Fruit fly (Drosophila melanogaster) whole organism: ENCODE results near the gene Rbp9.

ENCODE experiments used
- CG8478 ChIP-seq: fragments of >200 bp; optimal IDR thresholded peaks from 2 replicates; lab custom pipeline; 2018; ENCODE audit warnings: inconsistent platforms
- Dll ChIP-seq: fragments of >200 bp; optimal IDR thresholded peaks from 2 replicates; lab custom pipeline; 2017
- EcR ChIP-seq, 2 experiments: fragments of >200 bp; optimal IDR thresholded peaks; 2 replicates each; lab custom pipeline; 2017; ENCODE audit warnings: missing biosample characterization in 2 of 2, missing genetic modification characterization in 2 of 2, missing genetic modification reagents in 2 of 2
- pan ChIP-seq: fragments of >200 bp; optimal IDR thresholded peaks from 2 replicates; lab custom pipeline; 2017
- psq ChIP-seq: fragments of >200 bp; optimal IDR thresholded peaks from 2 replicates; lab custom pipeline; 2017
- usp ChIP-seq: fragments of >200 bp; optimal IDR thresholded peaks from 2 replicates; lab custom pipeline; 2017; ENCODE audit warnings: missing biosample characterization, missing genetic modification characterization, mixed read lengths

Gene Rbp9

DNA sequence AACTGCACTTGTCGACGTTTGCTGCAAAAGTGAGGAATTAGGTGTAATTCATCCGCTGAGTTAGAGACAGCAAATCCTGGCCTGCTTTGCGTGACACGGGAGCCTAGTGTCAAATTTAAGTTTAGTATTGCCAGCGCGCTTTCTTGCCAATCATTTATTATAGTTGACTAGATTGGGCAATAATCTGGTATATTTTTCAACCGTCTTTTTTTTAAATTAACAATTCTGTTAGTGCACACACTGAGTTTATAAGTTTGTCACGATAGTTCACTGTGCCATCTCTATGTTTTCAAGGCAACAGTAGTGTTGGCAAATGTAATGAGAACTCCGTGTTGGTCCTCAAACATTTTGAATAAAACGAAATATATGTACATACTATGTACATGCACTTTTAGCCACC is 22.3 kb downstream of the Rbp9 start, which contains the start of the genes CG9641 and CG3165:
Gene CG9641, minus strand, starts transcription at position 34 of the 400 bp plus-strand sequence.
Gene CG3165, plus strand, starts transcription at position 294 of the 400 bp plus-strand sequence.
- TF ChIP-seq psq (no peak), usp (GFP tag; lab: Kevin White, UChicago) (no peak), CG8478 (lab: Kevin White, UChicago) (no peak), Dll (lab: Kevin White, UChicago) (no peak), EcR (GFP tag; optimal IDR thresholded peaks at IDR 0.05; lab: Kevin White, UChicago) (no peak), pan (lab: Kevin White, UChicago) (no peak)

DNA sequence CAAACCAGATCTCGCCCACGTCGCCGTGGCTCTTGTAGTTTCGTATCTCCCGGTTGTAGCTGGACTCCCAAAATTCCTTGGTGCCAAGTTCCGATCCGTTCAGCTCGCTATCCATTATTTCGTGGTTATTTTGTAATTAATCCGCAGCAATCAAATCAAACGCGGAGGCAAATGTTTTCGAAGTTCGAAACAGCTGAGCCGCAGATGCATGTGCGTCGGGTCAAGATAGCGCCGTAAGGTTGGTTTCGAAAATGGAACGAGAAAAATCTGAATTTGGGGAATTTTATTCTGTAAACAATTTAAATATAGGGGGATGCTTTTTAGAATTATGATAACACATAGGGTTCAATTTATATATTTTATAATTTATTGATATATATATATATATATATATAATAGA is 24.5 kb downstream of the Rbp9 start, which contains the start of gene CG9643:
Gene CG9643, minus strand, starts transcription at position 198 of the 400 bp plus-strand sequence.
- no peak for TF ChIP-seq CG8478 (lab: Kevin White, UChicago)
- TF ChIP-seq psq = no peak
- no peak for TF ChIP-seq Dll (lab: Kevin White, UChicago)
- no peak for TF ChIP-seq usp (GFP tag; lab: Kevin White, UChicago)
- no peak for TF ChIP-seq EcR (GFP tag; optimal IDR thresholded peaks at IDR 0.05; lab: Kevin White, UChicago)
- TF ChIP-seq pan (lab: Kevin White, UChicago) = no peak

- no peak for TF ChIP-seq CG8478 (lab: Kevin White, UChicago)
- TF ChIP-seq usp (GFP tag; lab: Kevin White, UChicago) = no peak
- no peak for TF ChIP-seq EcR (GFP tag; optimal IDR thresholded peaks at IDR 0.05; lab: Kevin White, UChicago)
- no peak for TF ChIP-seq psq
- no peak for TF ChIP-seq Dll (lab: Kevin White, UChicago)
- TF ChIP-seq pan (lab: Kevin White, UChicago) = no peak
These were observed 32.2 kb downstream of the Rbp9 start for dm6 chr2L:2986776-2987175.

- TF ChIP-seq EcR (GFP tag; optimal IDR thresholded peaks at IDR 0.05; lab: Kevin White, UChicago) = no peak
- no peak for TF ChIP-seq pan (lab: Kevin White, UChicago)
- no peak for TF ChIP-seq usp (GFP tag; lab: Kevin White, UChicago)
- no peak for TF ChIP-seq psq
- no peak for TF ChIP-seq Dll (lab: Kevin White, UChicago)
- TF ChIP-seq CG8478 (lab: Kevin White, UChicago) = no peak
These were observed 33.3 kb downstream of the Rbp9 start, which contains the start of the genes Chd1 and Bem46 for dm6 chr2L:2987681-2988381. Chd1 (minus strand) TSS chr2L:2987723. Bem46 (plus strand) TSS chr2L:2988116.

DNA sequence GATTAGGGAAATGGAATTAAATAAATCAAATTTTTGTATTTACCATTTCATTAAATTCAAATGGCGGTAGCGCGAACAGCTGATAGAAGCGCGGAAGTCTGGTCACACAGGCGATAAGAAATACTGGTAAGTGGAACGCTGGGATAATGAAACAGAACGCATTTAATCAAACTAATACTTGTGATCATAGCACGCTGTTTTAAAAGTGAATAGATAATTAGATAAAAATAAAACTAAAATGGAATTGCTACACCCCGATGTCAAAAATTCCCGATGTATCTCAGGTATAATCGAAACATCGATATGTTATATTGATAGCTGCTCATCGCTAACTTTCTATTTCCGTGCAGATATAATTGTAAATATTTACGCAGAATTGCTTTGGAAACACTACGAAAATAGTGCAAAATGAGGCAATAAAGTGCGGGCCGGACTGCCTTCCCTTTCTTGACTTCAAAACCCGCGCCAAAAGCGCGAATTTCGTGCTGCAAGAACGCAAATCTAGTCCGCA is 38.2 kb downstream of the Rbp9 start, which contains the start of the genes okr and CG3558:
Gene okr, minus strand, starts transcription at position 96 of the 511 bp plus-strand sequence.
Gene CG3558, plus strand, starts transcription at position 207 of the 511 bp plus-strand sequence.
- TF ChIP-seq pan (lab: Kevin White, UChicago) (no peak), EcR (GFP tag; optimal IDR thresholded peaks at IDR 0.05; lab: Kevin White, UChicago) (no peak), usp (GFP tag; lab: Kevin White, UChicago) (no peak), CG8478 (lab: Kevin White, UChicago) (no peak), Dll (lab: Kevin White, UChicago) (no peak), psq (no peak)

DNA sequence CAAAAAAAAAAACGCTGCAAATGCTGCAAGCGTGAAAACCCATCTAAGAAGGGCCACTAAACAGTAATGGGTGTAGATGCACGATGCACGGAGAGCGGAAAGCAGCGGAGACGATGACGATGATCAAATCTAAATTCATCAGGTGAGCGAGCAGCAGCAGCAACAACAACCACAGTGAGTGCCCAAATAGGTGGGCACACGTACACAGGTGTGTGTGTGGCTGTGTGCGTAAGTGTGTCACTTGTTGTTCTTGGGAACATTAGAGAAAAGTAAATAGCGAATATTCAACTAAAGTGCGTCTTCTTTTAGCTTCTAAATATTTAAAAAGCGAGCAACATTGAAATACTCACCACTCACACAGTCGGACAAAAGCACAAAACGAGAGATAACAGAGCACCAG is 38.7 kb downstream of the Rbp9 start:
- no peak for TF ChIP-seq usp (GFP tag; lab: Kevin White, UChicago)
- TF ChIP-seq CG8478 (lab: Kevin White, UChicago) = peak; percentile 11
- no peak for TF ChIP-seq Dll (lab: Kevin White, UChicago)
- no peak for TF ChIP-seq pan (lab: Kevin White, UChicago)

DNA sequence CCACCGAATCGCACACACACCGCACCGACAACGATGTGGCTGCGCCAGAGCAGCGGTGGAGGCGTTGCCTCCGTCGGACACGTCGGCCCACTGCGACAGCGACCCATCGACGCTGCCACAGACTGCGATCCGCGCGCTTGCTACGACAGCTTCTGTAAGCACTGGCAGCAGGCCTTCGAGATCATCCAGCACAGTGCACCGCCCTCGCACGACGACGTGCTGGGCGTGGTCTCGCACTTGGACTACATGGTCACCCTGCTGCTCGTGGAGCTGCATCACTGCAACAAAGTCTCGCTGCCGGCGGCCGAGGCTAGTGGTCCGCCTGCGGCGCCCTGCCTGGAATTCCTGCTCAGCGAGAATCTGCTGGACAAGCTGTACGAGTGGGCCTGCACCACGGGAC is 39.1 kb downstream of the Rbp9 start:
- no peak for TF ChIP-seq psq
- no peak for TF ChIP-seq EcR (GFP tag; optimal IDR thresholded peaks at IDR 0.05; lab: Kevin White, UChicago)

DNA sequence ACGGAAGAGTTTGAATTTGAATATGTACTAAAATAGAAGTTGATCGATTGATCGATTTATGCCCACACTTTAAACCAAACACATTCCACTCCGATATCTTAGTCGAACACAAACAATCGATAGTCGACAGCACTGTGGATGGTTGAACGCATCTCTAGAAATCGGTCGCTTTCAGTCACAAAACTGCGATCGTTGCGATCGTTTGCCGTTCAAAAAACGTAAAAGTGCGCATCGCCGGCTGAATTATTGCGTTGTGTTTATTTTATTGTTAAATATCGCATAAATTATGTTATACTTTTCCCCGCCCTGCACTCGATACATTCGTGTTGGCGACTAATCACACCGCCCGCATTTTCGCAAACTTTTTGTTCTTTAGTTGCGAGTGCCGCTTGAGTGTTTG is 44.6 kb downstream of the Rbp9 start, which contains the start of gene Ccdc85:
Gene Ccdc85, plus strand, starts transcription at position 174 of the 400 bp plus-strand sequence.
- no peak for TF ChIP-seq CG8478 (lab: Kevin White, UChicago)
- no peak for TF ChIP-seq EcR (GFP tag; optimal IDR thresholded peaks at IDR 0.05; lab: Kevin White, UChicago)
- no peak for TF ChIP-seq pan (lab: Kevin White, UChicago)
- TF ChIP-seq Dll (lab: Kevin White, UChicago) = no peak
- TF ChIP-seq usp (GFP tag; lab: Kevin White, UChicago) = no peak
- TF ChIP-seq psq = no peak

- TF ChIP-seq pan (lab: Kevin White, UChicago) = no peak
These were observed 45.0 kb downstream of the Rbp9 start for dm6 chr2L:2999609-3000008.

dm6 chr2L:3000517-3000934 is 46.0 kb downstream of the Rbp9 start:
- no peak for TF ChIP-seq Dll (lab: Kevin White, UChicago)
- TF ChIP-seq psq = no peak
- no peak for TF ChIP-seq pan (lab: Kevin White, UChicago)
- TF ChIP-seq EcR (GFP tag; optimal IDR thresholded peaks at IDR 0.05; lab: Kevin White, UChicago) = no peak
- no peak for TF ChIP-seq CG8478 (lab: Kevin White, UChicago)
- no peak for TF ChIP-seq usp (GFP tag; lab: Kevin White, UChicago)

DNA sequence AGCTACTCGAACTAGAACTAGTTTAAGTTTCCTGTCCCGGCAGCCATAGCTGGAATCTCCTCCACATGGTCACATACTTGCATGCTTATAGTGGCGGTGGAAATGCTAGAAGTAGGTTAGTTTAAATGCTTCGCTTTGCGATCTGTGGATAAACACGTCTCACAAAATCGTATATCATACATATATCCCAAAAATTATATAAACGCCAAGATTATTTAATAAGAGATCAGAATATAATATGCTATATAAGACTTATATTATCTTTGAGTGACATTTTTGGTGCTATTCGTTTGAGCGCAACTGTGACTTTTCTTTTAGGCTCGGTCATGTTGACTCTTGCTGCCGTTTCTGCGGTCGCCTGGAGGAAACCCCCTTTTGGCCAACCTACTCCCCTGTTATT is 47.4 kb downstream of the Rbp9 start:
- TF ChIP-seq psq (no peak), usp (GFP tag; lab: Kevin White, UChicago) (no peak), EcR (GFP tag; optimal IDR thresholded peaks at IDR 0.05; lab: Kevin White, UChicago) (no peak), pan (lab: Kevin White, UChicago) (no peak), CG8478 (lab: Kevin White, UChicago) (no peak), Dll (lab: Kevin White, UChicago) (no peak)

- TF ChIP-seq EcR (GFP tag; optimal IDR thresholded peaks at IDR 0.05; lab: Kevin White, UChicago) (no peak), CG8478 (lab: Kevin White, UChicago) (no peak), usp (GFP tag; lab: Kevin White, UChicago) (no peak), psq (no peak), Dll (lab: Kevin White, UChicago) (no peak), pan (lab: Kevin White, UChicago) (no peak)
These were observed 48.8 kb downstream of the Rbp9 start for dm6 chr2L:3003399-3003798.
